Worm (Caenorhabditis elegans) whole organism, midembryonic: ENCODE data around the gene nlp-36.
A peak's percentile ranks its signal among the peaks of the same experiment; 100 is the strongest.

Experiments used
- T22C8.4 ChIP-seq: fragments of 200-800 bp; sonication (Bioruptor generic); IDR thresholded peaks from 2 replicates; pipeline ENCODE4 v1.3.6; 2022; ENCODE audit warnings: missing genetic modification characterization, missing compliant biosample characterization
- klf-2 ChIP-seq: fragments of 200-800 bp; sonication (Bioruptor generic); conservative IDR thresholded peaks from 2 replicates; pipeline ENCODE4 v1.3.6; 2022; ENCODE audit warnings: missing genetic modification reagents, missing genetic modification characterization, missing compliant biosample characterization
- ztf-23 ChIP-seq: fragments of 200-800 bp; sonication (Bioruptor generic); IDR thresholded peaks from 2 replicates; pipeline ENCODE4 v1.3.6; 2022; ENCODE audit warnings: missing genetic modification reagents, missing genetic modification characterization, missing compliant biosample characterization

nlp-36 gene

DNA sequence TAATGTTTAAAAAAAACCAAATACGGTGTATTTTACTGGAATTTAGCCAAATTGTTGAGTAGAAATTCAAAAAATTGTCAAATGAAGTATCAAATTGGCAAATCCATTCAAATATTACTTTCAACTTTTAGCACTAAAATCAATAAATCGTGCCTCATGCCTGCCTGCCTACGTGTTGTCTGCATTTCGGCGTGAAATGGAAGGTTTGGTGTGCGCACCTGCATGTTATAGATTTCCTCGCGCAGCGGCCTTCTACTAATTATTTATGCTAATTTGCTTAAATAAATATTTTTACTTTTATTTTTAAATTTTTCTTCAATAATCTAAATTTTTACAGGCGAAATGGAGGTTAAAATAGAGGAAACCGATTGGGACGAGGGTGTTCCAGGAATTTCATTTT, 40.3 kb downstream of the nlp-36 start, which contains the start of gene ZK1098.2:
Gene ZK1098.2, plus strand, starts transcription at position 336 of the 400 bp plus-strand sequence.
- TF ChIP-seq ztf-23 (no peak), T22C8.4 (GFP tag; lab: Robert Waterston, UW) (peak; percentile 38; the same call in 1 of the 2 replicates)

DNA sequence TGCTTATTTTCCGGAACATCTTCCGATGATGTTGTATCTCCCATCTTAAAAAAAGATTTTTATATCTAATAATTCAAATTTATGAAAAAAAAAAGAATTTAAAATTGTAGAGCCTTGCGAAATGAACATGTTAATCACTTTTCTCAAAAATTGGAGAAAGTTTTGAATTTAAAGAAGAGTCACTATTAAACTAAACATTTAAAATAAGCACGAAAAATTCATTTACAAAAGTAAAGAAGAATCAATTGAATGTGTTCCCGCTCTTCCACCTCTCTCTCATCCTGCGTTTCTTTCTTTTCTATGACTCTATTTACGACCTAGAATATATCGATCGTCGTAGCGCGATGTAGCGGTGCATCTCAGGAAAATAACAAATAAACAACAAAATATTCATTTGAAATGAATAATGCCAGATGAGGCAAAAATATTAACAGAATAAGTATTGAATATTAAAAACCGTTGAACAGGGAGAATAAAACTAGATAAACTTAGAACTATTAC, 50.2 kb downstream of the nlp-36 start, which contains the start of gene ZK1098.3:
Gene ZK1098.3, minus strand, starts transcription at position 51 of the 501 bp plus-strand sequence.
- TF ChIP-seq T22C8.4 (GFP tag; lab: Robert Waterston, UW) (peak; percentile 65; the same call in 1 of the 2 replicates), klf-2 (GFP tag; lab: Robert Waterston, UW) (no peak)
